Fruit fly (Drosophila melanogaster) whole organism, prepupa: ENCODE data around the gene Best3.

ENCODE experiments used
- Blimp-1 ChIP-seq: fragments of 200-800 bp; sonication (Bioruptor generic); optimal IDR thresholded peaks from 3 replicates; lab custom pipeline; 2017; ENCODE audit warnings: missing biosample characterization, missing genetic modification characterization, mild to moderate bottlenecking, moderate library complexity, missing genetic modification reagents
- CG10631 ChIP-seq: fragments of 200-800 bp; sonication (Bioruptor generic); optimal IDR thresholded peaks from 2 replicates; lab custom pipeline; 2016; ENCODE audit warnings: missing biosample characterization, missing genetic modification characterization
- CG11294 ChIP-seq: fragments of 200-800 bp; sonication (Bioruptor generic); IDR thresholded peaks from 2 replicates; pipeline ENCODE4 v1.3.6; 2022; ENCODE audit warnings: missing biosample characterization, missing genetic modification characterization
- CG11762 ChIP-seq: fragments of 200-800 bp; sonication (Bioruptor generic); optimal IDR thresholded peaks from 3 replicates; lab custom pipeline; 2016; ENCODE audit warnings: missing biosample characterization, missing genetic modification characterization; ENCODE audit not compliant: insufficient read depth
- CG11902 ChIP-seq: fragments of 200-800 bp; sonication (Bioruptor generic); optimal IDR thresholded peaks from 3 replicates; lab custom pipeline; 2016; ENCODE audit warnings: missing biosample characterization, missing genetic modification characterization
- CG1621 ChIP-seq: fragments of 200-800 bp; sonication (Bioruptor generic); optimal IDR thresholded peaks from 3 replicates; lab custom pipeline; 2018; ENCODE audit warnings: missing biosample characterization, mild to moderate bottlenecking, missing genetic modification characterization
- CG16779 ChIP-seq: fragments of 200-800 bp; sonication (Bioruptor generic); optimal IDR thresholded peaks from 3 replicates; lab custom pipeline; 2017; ENCODE audit warnings: missing biosample characterization, mild to moderate bottlenecking, missing genetic modification characterization
- CG3032 ChIP-seq: fragments of 200-800 bp; optimal IDR thresholded peaks from 2 replicates; lab custom pipeline; 2019; ENCODE audit warnings: missing biosample characterization, mild to moderate bottlenecking, missing genetic modification characterization, moderate library complexity
- CG31627 ChIP-seq: fragments of 200-800 bp; sonication (Bioruptor generic); optimal IDR thresholded peaks from 3 replicates; lab custom pipeline; 2016; ENCODE audit warnings: missing biosample characterization, missing genetic modification characterization
- CG32006 ChIP-seq: fragments of 200-800 bp; sonication (Bioruptor generic); optimal IDR thresholded peaks from 3 replicates; lab custom pipeline; 2017; ENCODE audit warnings: missing biosample characterization, mild to moderate bottlenecking, missing genetic modification characterization
- CG34406 ChIP-seq: fragments of 200-800 bp; sonication (Bioruptor generic); optimal IDR thresholded peaks from 3 replicates; lab custom pipeline; 2016; ENCODE audit warnings: missing biosample characterization, missing genetic modification characterization
- CG3919 ChIP-seq: fragments of 200-800 bp; sonication (Bioruptor generic); optimal IDR thresholded peaks from 3 replicates; lab custom pipeline; 2016; ENCODE audit warnings: missing biosample characterization, missing genetic modification characterization
- CG4318 ChIP-seq: fragments of 200-800 bp; sonication (Bioruptor generic); optimal IDR thresholded peaks from 3 replicates; lab custom pipeline; 2017; ENCODE audit warnings: missing biosample characterization, mild to moderate bottlenecking, missing genetic modification characterization
- CG6163 ChIP-seq: fragments of 200-800 bp; sonication (Bioruptor generic); IDR thresholded peaks from 3 replicates; pipeline ENCODE4 v1.3.6; 2022; ENCODE audit warnings: missing biosample characterization, missing genetic modification characterization
- CG6276 ChIP-seq: fragments of 200-800 bp; sonication (Bioruptor generic); optimal IDR thresholded peaks from 2 replicates; lab custom pipeline; 2017; ENCODE audit warnings: missing biosample characterization, mild to moderate bottlenecking, missing genetic modification characterization
- CG6792 ChIP-seq: fragments of 200-800 bp; sonication (Bioruptor generic); optimal IDR thresholded peaks from 3 replicates; lab custom pipeline; 2016; ENCODE audit warnings: missing biosample characterization, missing genetic modification characterization
- CG6808 ChIP-seq: fragments of 200-800 bp; sonication (Bioruptor generic); optimal IDR thresholded peaks from 3 replicates; lab custom pipeline; 2017; ENCODE audit warnings: missing biosample characterization, missing genetic modification characterization, mild to moderate bottlenecking, moderate library complexity, missing genetic modification reagents
- CG6854 ChIP-seq: fragments of 200-800 bp; sonication (Bioruptor generic); optimal IDR thresholded peaks from 2 replicates; lab custom pipeline; 2017; ENCODE audit warnings: missing biosample characterization, mild to moderate bottlenecking, missing genetic modification characterization
- CG7368 ChIP-seq: fragments of 200-800 bp; sonication (Bioruptor generic); optimal IDR thresholded peaks from 3 replicates; lab custom pipeline; 2016; ENCODE audit warnings: missing biosample characterization, missing genetic modification characterization
- CG8119 ChIP-seq: fragments of 200-800 bp; sonication (Bioruptor generic); IDR thresholded peaks from 3 replicates; pipeline ENCODE4 v1.3.6; 2022; ENCODE audit warnings: missing biosample characterization, missing genetic modification characterization
- CG8632 ChIP-seq: fragments of 200-800 bp; sonication (Bioruptor generic); optimal IDR thresholded peaks from 3 replicates; lab custom pipeline; 2016; ENCODE audit warnings: missing biosample characterization, missing genetic modification characterization
- CG9139 ChIP-seq: fragments of 200-800 bp; sonication (Bioruptor generic); optimal IDR thresholded peaks from 3 replicates; lab custom pipeline; 2017; ENCODE audit warnings: missing biosample characterization, mild to moderate bottlenecking, missing genetic modification characterization
- Eip75B ChIP-seq: fragments of 200-800 bp; sonication (Bioruptor generic); optimal IDR thresholded peaks from 3 replicates; lab custom pipeline; 2016; ENCODE audit warnings: missing biosample characterization, missing genetic modification characterization
- Eip78C ChIP-seq: fragments of 200-800 bp; sonication (Bioruptor generic); peaks from one replicate; lab custom pipeline; 2016; ENCODE audit warnings: missing biosample characterization, missing genetic modification characterization
- Ets21C ChIP-seq: fragments of 200-800 bp; sonication (Bioruptor generic); optimal IDR thresholded peaks from 3 replicates; lab custom pipeline; 2016; ENCODE audit warnings: missing biosample characterization, missing genetic modification characterization
- Ets96B ChIP-seq: fragments of 200-800 bp; optimal IDR thresholded peaks from 2 replicates; lab custom pipeline; 2019; ENCODE audit warnings: missing biosample characterization, mild to moderate bottlenecking, missing genetic modification characterization, moderate library complexity
- Gug ChIP-seq: fragments of 200-800 bp; sonication (Bioruptor generic); IDR thresholded peaks from 2 replicates; pipeline ENCODE4 v1.3.6; 2022; ENCODE audit warnings: missing biosample characterization, missing genetic modification characterization
- Hr39 ChIP-seq: fragments of 200-800 bp; sonication (Bioruptor generic); optimal IDR thresholded peaks from 2 replicates; lab custom pipeline; 2016; ENCODE audit warnings: missing biosample characterization, missing genetic modification characterization
- Lpt ChIP-seq: fragments of 200-800 bp; sonication (Bioruptor generic); optimal IDR thresholded peaks from 3 replicates; lab custom pipeline; 2016; ENCODE audit warnings: missing biosample characterization, missing genetic modification characterization
- Met ChIP-seq: fragments of 200-800 bp; sonication (Bioruptor generic); optimal IDR thresholded peaks from 3 replicates; lab custom pipeline; 2016; ENCODE audit warnings: missing biosample characterization, missing genetic modification characterization
- OdsH ChIP-seq: fragments of 200-800 bp; sonication (Bioruptor generic); optimal IDR thresholded peaks from 3 replicates; lab custom pipeline; 2016; ENCODE audit warnings: missing biosample characterization, missing genetic modification characterization
- Smox ChIP-seq: fragments of 200-800 bp; sonication (Bioruptor generic); optimal IDR thresholded peaks from 3 replicates; lab custom pipeline; 2016; ENCODE audit warnings: missing biosample characterization, missing genetic modification characterization
- Sox102F ChIP-seq: fragments of 200-800 bp; sonication (Bioruptor generic); optimal IDR thresholded peaks from 2 replicates; lab custom pipeline; 2016; ENCODE audit warnings: missing biosample characterization, mild to moderate bottlenecking, missing genetic modification characterization
- Sox14 ChIP-seq: fragments of 200-800 bp; sonication (Bioruptor generic); optimal IDR thresholded peaks from 3 replicates; lab custom pipeline; 2016; ENCODE audit warnings: missing biosample characterization, missing genetic modification characterization
- Sox15 ChIP-seq: fragments of 200-800 bp; sonication (Bioruptor generic); optimal IDR thresholded peaks from 3 replicates; lab custom pipeline; 2016; ENCODE audit warnings: missing biosample characterization, missing genetic modification characterization
- achi ChIP-seq: fragments of 200-800 bp; sonication (Bioruptor generic); optimal IDR thresholded peaks from 3 replicates; lab custom pipeline; 2016; ENCODE audit warnings: missing biosample characterization, missing genetic modification characterization
- acj6 ChIP-seq: fragments of 200-800 bp; sonication (Bioruptor generic); optimal IDR thresholded peaks from 3 replicates; lab custom pipeline; 2016; ENCODE audit warnings: missing biosample characterization, missing genetic modification characterization
- cyc ChIP-seq: fragments of 200-800 bp; sonication (Bioruptor generic); optimal IDR thresholded peaks from 3 replicates; lab custom pipeline; 2016; ENCODE audit warnings: missing biosample characterization, missing genetic modification characterization
- dac ChIP-seq: fragments of 200-800 bp; sonication (Bioruptor generic); optimal IDR thresholded peaks from 2 replicates; lab custom pipeline; 2017; ENCODE audit warnings: missing biosample characterization, mild to moderate bottlenecking, missing genetic modification characterization
- dsx ChIP-seq: fragments of 200-800 bp; optimal IDR thresholded peaks from 3 replicates; lab custom pipeline; 2019; ENCODE audit warnings: missing biosample characterization, mild to moderate bottlenecking, missing genetic modification characterization, moderate library complexity; ENCODE audit not compliant: poor library complexity, severe bottlenecking
- esn ChIP-seq: fragments of 200-800 bp; sonication (Bioruptor generic); optimal IDR thresholded peaks from 2 replicates; lab custom pipeline; 2016; ENCODE audit warnings: missing biosample characterization, mild to moderate bottlenecking, missing genetic modification characterization, moderate library complexity
- fd59A ChIP-seq: fragments of 200-800 bp; sonication (Bioruptor generic); optimal IDR thresholded peaks from 2 replicates; lab custom pipeline; 2017; ENCODE audit warnings: missing biosample characterization, mild to moderate bottlenecking, missing genetic modification characterization, missing genetic modification reagents
- fd85E ChIP-seq: fragments of 200-800 bp; sonication (Bioruptor generic); optimal IDR thresholded peaks from 3 replicates; lab custom pipeline; 2016; ENCODE audit warnings: missing biosample characterization, missing genetic modification characterization
- fkh ChIP-seq: fragments of 200-800 bp; sonication (Bioruptor generic); optimal IDR thresholded peaks from 3 replicates; lab custom pipeline; 2017; ENCODE audit warnings: missing biosample characterization, mild to moderate bottlenecking, missing genetic modification characterization, moderate library complexity
- lz ChIP-seq: fragments of 200-800 bp; sonication (Bioruptor generic); optimal IDR thresholded peaks from 3 replicates; lab custom pipeline; 2016; ENCODE audit warnings: missing biosample characterization, missing genetic modification characterization
- net ChIP-seq: fragments of 200-800 bp; sonication (Bioruptor generic); optimal IDR thresholded peaks from 3 replicates; lab custom pipeline; 2016; ENCODE audit warnings: missing biosample characterization, missing genetic modification characterization
- pdm3 ChIP-seq: fragments of 200-800 bp; sonication (Bioruptor generic); optimal IDR thresholded peaks from 3 replicates; lab custom pipeline; 2016; ENCODE audit warnings: missing biosample characterization, missing genetic modification characterization
- salr ChIP-seq, 2 experiments: fragments of 200-800 bp; sonication (Bioruptor generic); optimal IDR thresholded peaks; 3 replicates each; lab custom pipeline; 2016 to 2018; ENCODE audit warnings: missing biosample characterization in 2 of 2, missing genetic modification characterization in 2 of 2, mild to moderate bottlenecking in 1 of 2
- ss ChIP-seq, 2 experiments: fragments of 200-800 bp; sonication (Bioruptor generic); optimal IDR thresholded peaks; 2 replicates in 1 of 2; 3 replicates in 1 of 2; lab custom pipeline; 2017 to 2018; ENCODE audit warnings: mild to moderate bottlenecking in 2 of 2, missing biosample characterization in 2 of 2, missing genetic modification characterization in 2 of 2, moderate library complexity in 1 of 2
- svp ChIP-seq: fragments of 200-800 bp; sonication (Bioruptor generic); peaks from one replicate; lab custom pipeline; 2016; ENCODE audit warnings: missing biosample characterization, missing genetic modification characterization
- topi ChIP-seq: fragments of 200-800 bp; sonication (Bioruptor generic); optimal IDR thresholded peaks from 3 replicates; lab custom pipeline; 2016; ENCODE audit warnings: missing biosample characterization, missing genetic modification characterization
- vri ChIP-seq: fragments of 200-800 bp; sonication (Bioruptor generic); optimal IDR thresholded peaks from 3 replicates; lab custom pipeline; 2016; ENCODE audit warnings: missing biosample characterization, mild to moderate bottlenecking, missing genetic modification characterization

Best3 gene

dm6 chr3L:15253606-15254054 is 49.0 kb downstream of the Best3 start:
- TF ChIP-seq CG6163 (GFP tag; lab: Robert Waterston, UW) = no peak
- TF ChIP-seq CG4318 (GFP tag; lab: Kevin White, UChicago) = peak; percentile 81
- TF ChIP-seq CG8632 = no peak
- TF ChIP-seq CG7368 (GFP tag; lab: Kevin White, UChicago) = no peak
- TF ChIP-seq pdm3 (GFP tag; lab: Kevin White, UChicago) = peak; percentile 20
- TF ChIP-seq Sox14 (GFP tag; lab: Kevin White, UChicago) = peak; percentile 22
- TF ChIP-seq fkh = no peak
- TF ChIP-seq dsx = no peak
- TF ChIP-seq topi (GFP tag; lab: Kevin White, UChicago) = no peak
- peak; percentile 30 for TF ChIP-seq CG11762
- no peak for TF ChIP-seq CG16779
- TF ChIP-seq CG1621 = no peak
- TF ChIP-seq CG6854 (GFP tag; lab: Kevin White, UChicago) = no peak
- TF ChIP-seq CG11902 (GFP tag; lab: Kevin White, UChicago) = no peak
- TF ChIP-seq CG10631 (GFP tag; lab: Kevin White, UChicago) = peak; percentile 50
- TF ChIP-seq CG31627 = no peak
- no peak for TF ChIP-seq Ets21C (GFP tag; lab: Kevin White, UChicago)
- peak; percentile 60 for TF ChIP-seq svp (GFP tag; lab: Kevin White, UChicago)
- TF ChIP-seq CG6808 = peak; percentile 53
- TF ChIP-seq CG3919 (GFP tag; lab: Kevin White, UChicago) = peak; percentile 40
- no peak for TF ChIP-seq Gug (GFP tag; lab: Robert Waterston, UW)
- TF ChIP-seq OdsH (GFP tag; lab: Kevin White, UChicago) = peak; percentile 53
- no peak for TF ChIP-seq Blimp-1 (GFP tag; lab: Kevin White, UChicago)
- peak; percentile 87 for TF ChIP-seq CG32006 (GFP tag; lab: Kevin White, UChicago)
- TF ChIP-seq Eip78C (GFP tag; lab: Kevin White, UChicago) = peak; percentile 87
- TF ChIP-seq Eip75B (GFP tag; lab: Kevin White, UChicago) = peak; percentile 26
- TF ChIP-seq fd59A (GFP tag; lab: Kevin White, UChicago) = no peak
- no peak for TF ChIP-seq Hr39 (GFP tag; lab: Kevin White, UChicago)
- TF ChIP-seq CG8119 (GFP tag; lab: Robert Waterston, UW) = no peak; the same call in 2 of the 3 replicates
- TF ChIP-seq CG11294 (GFP tag; lab: Robert Waterston, UW) = no peak
- TF ChIP-seq Smox = peak; percentile 9
- no peak for TF ChIP-seq Sox102F (GFP tag; lab: Kevin White, UChicago)
- TF ChIP-seq achi = peak; percentile 37
- TF ChIP-seq CG6792 = peak; percentile 21
- TF ChIP-seq CG34406 = peak; percentile 13
- TF ChIP-seq vri (GFP tag; lab: Kevin White, UChicago) = no peak
- TF ChIP-seq acj6 (GFP tag; lab: Kevin White, UChicago) = peak; percentile 33
- no peak for TF ChIP-seq fd85E (GFP tag; lab: Kevin White, UChicago)
- TF ChIP-seq cyc = no peak
- TF ChIP-seq CG3032 (tag; lab: Kevin White, UChicago) = peak; percentile 31
- peak; percentile 60 for TF ChIP-seq dac (GFP tag; lab: Kevin White, UChicago)
- TF ChIP-seq CG6276 = peak; percentile 68
- TF ChIP-seq Met (GFP tag; lab: Kevin White, UChicago) = peak; percentile 30
- TF ChIP-seq lz (GFP tag; lab: Kevin White, UChicago) = peak; percentile 0
- TF ChIP-seq Ets96B (tag; lab: Kevin White, UChicago) = peak; percentile 15
- TF ChIP-seq esn = peak; percentile 37
- peak; percentile 49 for TF ChIP-seq net (GFP tag; lab: Kevin White, UChicago)
- TF ChIP-seq CG9139 = no peak
- peak in 1 of 2 experiments; percentile 19 for TF ChIP-seq ss (GFP tag; optimal IDR thresholded peaks at IDR 0.05; lab: Kevin White, UChicago)
- TF ChIP-seq Sox15 (GFP tag; lab: Kevin White, UChicago) = peak; percentile 4
- peak; percentile 39 for TF ChIP-seq Lpt (GFP tag; lab: Kevin White, UChicago)
- TF ChIP-seq salr (GFP tag; optimal IDR thresholded peaks at IDR 0.05; lab: Kevin White, UChicago) = peak in 1 of 2 experiments; percentile 79
